Fruit fly (Drosophila melanogaster) whole organism, embryonic: ENCODE measurements around the gene CG6654.
A peak's percentile ranks its signal among the peaks of the same experiment; 100 is the strongest.

ENCODE experiments used
- Bgb ChIP-seq: fragments of 200-800 bp; sonication (Bioruptor generic); IDR thresholded peaks from 2 replicates; pipeline ENCODE4 v1.3.6; 2022; ENCODE audit warnings: missing biosample characterization, missing genetic modification characterization; ENCODE audit not compliant: partially characterized antibody
- CG10209 ChIP-seq: fragments of 200-800 bp; sonication (Bioruptor generic); optimal IDR thresholded peaks from 3 replicates; lab custom pipeline; 2017; ENCODE audit warnings: missing biosample characterization, mild to moderate bottlenecking, missing genetic modification characterization, missing genetic modification reagents
- CG11560 ChIP-seq: fragments of 200-800 bp; sonication (Bioruptor generic); IDR thresholded peaks from 3 replicates; pipeline ENCODE4 v1.3.6; 2022; ENCODE audit warnings: missing biosample characterization, missing genetic modification characterization
- CG12155 ChIP-seq: fragments of 200-800 bp; sonication (Bioruptor generic); optimal IDR thresholded peaks from 3 replicates; lab custom pipeline; 2016; ENCODE audit warnings: missing biosample characterization, missing genetic modification characterization
- CG12299 ChIP-seq: fragments of 200-800 bp; sonication (Bioruptor generic); optimal IDR thresholded peaks from 2 replicates; lab custom pipeline; 2018; ENCODE audit warnings: missing biosample characterization, mild to moderate bottlenecking, missing genetic modification characterization
- CG12391 ChIP-seq: fragments of 200-800 bp; sonication (Bioruptor generic); optimal IDR thresholded peaks from 3 replicates; lab custom pipeline; 2018; ENCODE audit warnings: missing biosample characterization, mild to moderate bottlenecking, missing genetic modification characterization, moderate library complexity
- CG12659 ChIP-seq: fragments of 200-800 bp; sonication (Bioruptor generic); optimal IDR thresholded peaks from 3 replicates; lab custom pipeline; 2017; ENCODE audit warnings: mild to moderate bottlenecking, missing biosample characterization, missing genetic modification reagents, missing genetic modification characterization
- CG14710 ChIP-seq: fragments of 200-800 bp; sonication (Bioruptor generic); optimal IDR thresholded peaks from 3 replicates; lab custom pipeline; 2019; ENCODE audit warnings: missing biosample characterization, mild to moderate bottlenecking, missing genetic modification characterization, moderate library complexity
- CG14965 ChIP-seq: fragments of 200-800 bp; sonication (Bioruptor generic); optimal IDR thresholded peaks from 2 replicates; lab custom pipeline; 2016; ENCODE audit warnings: missing biosample characterization, missing genetic modification characterization, borderline replicate concordance
- CG15479 ChIP-seq: fragments of 200-800 bp; sonication (Bioruptor generic); optimal IDR thresholded peaks from 3 replicates; lab custom pipeline; 2019; ENCODE audit warnings: missing biosample characterization, mild to moderate bottlenecking, missing genetic modification characterization, moderate library complexity
- CG17385 ChIP-seq: fragments of 200-800 bp; sonication (Bioruptor generic); optimal IDR thresholded peaks from 3 replicates; lab custom pipeline; 2018; ENCODE audit warnings: missing biosample characterization, mild to moderate bottlenecking, missing genetic modification characterization
- CG17568 ChIP-seq: fragments of 200-800 bp; sonication (Bioruptor generic); optimal IDR thresholded peaks from 2 replicates; lab custom pipeline; 2018; ENCODE audit warnings: missing biosample characterization, mild to moderate bottlenecking, missing genetic modification characterization, moderate library complexity
- CG17912 ChIP-seq: fragments of 200-800 bp; sonication (Bioruptor generic); optimal IDR thresholded peaks from 2 replicates; lab custom pipeline; 2018; ENCODE audit warnings: missing biosample characterization, mild to moderate bottlenecking, missing genetic modification characterization
- CG2889 ChIP-seq: fragments of 200-800 bp; sonication (Bioruptor generic); IDR thresholded peaks from 3 replicates; pipeline ENCODE4 v1.3.6; 2022; ENCODE audit warnings: missing biosample characterization, missing genetic modification characterization
- CG32532 ChIP-seq: fragments of 200-800 bp; sonication (Bioruptor generic); IDR thresholded peaks from 2 replicates; pipeline ENCODE4 v1.3.6; 2022; ENCODE audit warnings: missing biosample characterization, missing genetic modification characterization
- CG43689 ChIP-seq: fragments of 200-800 bp; sonication (Bioruptor generic); IDR thresholded peaks from 2 replicates; pipeline ENCODE4 v1.3.6; 2022; ENCODE audit warnings: missing biosample characterization, missing genetic modification characterization
- CG8281 ChIP-seq: fragments of 200-800 bp; sonication (Bioruptor generic); optimal IDR thresholded peaks from 2 replicates; lab custom pipeline; 2018; ENCODE audit warnings: missing biosample characterization, mild to moderate bottlenecking, missing genetic modification characterization, moderate library complexity
- CG8388 ChIP-seq: fragments of 200-800 bp; sonication (Bioruptor generic); optimal IDR thresholded peaks from 2 replicates; lab custom pipeline; 2019; ENCODE audit warnings: missing biosample characterization, mild to moderate bottlenecking, missing genetic modification characterization, moderate library complexity
- CG8924 ChIP-seq: fragments of 200-800 bp; optimal IDR thresholded peaks from 3 replicates; lab custom pipeline; 2019; ENCODE audit warnings: missing biosample characterization, mild to moderate bottlenecking, missing genetic modification characterization, moderate library complexity
- CHES-1-like ChIP-seq: fragments of 200-800 bp; sonication (Bioruptor generic); optimal IDR thresholded peaks from 2 replicates; lab custom pipeline; 2016; ENCODE audit warnings: missing biosample characterization, missing genetic modification characterization
- D19B ChIP-seq: fragments of 200-800 bp; sonication (Bioruptor generic); optimal IDR thresholded peaks from 2 replicates; lab custom pipeline; 2017; ENCODE audit warnings: missing biosample characterization, mild to moderate bottlenecking, missing genetic modification characterization
- Dbx ChIP-seq: fragments of 200-800 bp; sonication (Bioruptor generic); IDR thresholded peaks from 3 replicates; pipeline ENCODE4 v1.3.6; 2022; ENCODE audit warnings: missing biosample characterization, missing genetic modification characterization
- Dref ChIP-seq: fragments of 200-800 bp; sonication (Bioruptor generic); IDR thresholded peaks from 2 replicates; pipeline ENCODE4 v1.3.6; 2022; ENCODE audit warnings: missing biosample characterization, missing genetic modification characterization
- H2.0 ChIP-seq: fragments of 200-800 bp; sonication (Bioruptor generic); IDR thresholded peaks from 2 replicates; pipeline ENCODE4 v1.3.6; 2022; ENCODE audit warnings: missing biosample characterization, missing genetic modification characterization
- Ptx1 ChIP-seq: fragments of 200-800 bp; sonication (Bioruptor generic); IDR thresholded peaks from 2 replicates; pipeline ENCODE4 v1.3.6; 2022; ENCODE audit warnings: missing biosample characterization, missing genetic modification characterization
- Scr ChIP-seq: fragments of 200-800 bp; sonication (Bioruptor generic); IDR thresholded peaks from 2 replicates; pipeline ENCODE4 v1.3.6; 2022; ENCODE audit warnings: missing biosample characterization, missing genetic modification characterization; ENCODE audit not compliant: partially characterized antibody
- Sin3A ChIP-seq: fragments of >200 bp; optimal IDR thresholded peaks from 2 replicates; lab custom pipeline; 2018
- Xrp1 ChIP-seq: fragments of 200-800 bp; sonication (Bioruptor generic); IDR thresholded peaks from 2 replicates; pipeline ENCODE4 v1.3.6; 2022; ENCODE audit warnings: missing biosample characterization, missing genetic modification characterization
- al ChIP-seq: fragments of 200-800 bp; sonication (Bioruptor generic); IDR thresholded peaks from 2 replicates; pipeline ENCODE4 v1.3.6; 2022; ENCODE audit warnings: missing biosample characterization, missing genetic modification characterization
- ase ChIP-seq: fragments of 200-800 bp; sonication (Bioruptor generic); IDR thresholded peaks from 3 replicates; pipeline ENCODE4 v1.3.6; 2022; ENCODE audit warnings: missing biosample characterization, missing genetic modification characterization
- bbx ChIP-seq: fragments of 200-800 bp; sonication (Bioruptor generic); IDR thresholded peaks from 2 replicates; pipeline ENCODE4 v1.3.6; 2022; ENCODE audit warnings: missing biosample characterization, missing genetic modification characterization; ENCODE audit not compliant: partially characterized antibody
- dmrt11E ChIP-seq: fragments of 200-800 bp; sonication (Bioruptor generic); optimal IDR thresholded peaks from 3 replicates; lab custom pipeline; 2018; ENCODE audit warnings: missing biosample characterization, mild to moderate bottlenecking, missing genetic modification characterization, moderate library complexity
- esg ChIP-seq: fragments of 200-800 bp; sonication (Bioruptor generic); conservative IDR thresholded peaks from 2 replicates; pipeline ENCODE4 v1.3.6; 2022; ENCODE audit warnings: missing biosample characterization, missing genetic modification characterization
- eve ChIP-seq, 2 experiments: fragments of >200 bp; optimal IDR thresholded peaks; 2 replicates each; lab custom pipeline; 2017; ENCODE audit warnings: missing biosample characterization in 2 of 2, missing genetic modification characterization in 2 of 2
- fu2 ChIP-seq: fragments of 200-800 bp; sonication (Bioruptor generic); optimal IDR thresholded peaks from 2 replicates; lab custom pipeline; 2016; ENCODE audit warnings: missing biosample characterization, missing genetic modification characterization
- grn ChIP-seq: fragments of 200-800 bp; sonication (Bioruptor generic); optimal IDR thresholded peaks from 3 replicates; lab custom pipeline; 2017; ENCODE audit warnings: missing biosample characterization, missing genetic modification characterization
- h ChIP-seq: fragments of >200 bp; optimal IDR thresholded peaks from 2 replicates; lab custom pipeline; 2017
- hbn ChIP-seq: fragments of 200-800 bp; sonication (Bioruptor generic); IDR thresholded peaks from 2 replicates; pipeline ENCODE4 v1.3.6; 2022; ENCODE audit warnings: missing biosample characterization, missing genetic modification characterization; ENCODE audit not compliant: partially characterized antibody
- mld ChIP-seq: fragments of 200-800 bp; sonication (Bioruptor generic); IDR thresholded peaks from 3 replicates; pipeline ENCODE4 v1.3.6; 2022; ENCODE audit warnings: missing biosample characterization, missing genetic modification characterization; ENCODE audit not compliant: partially characterized antibody
- pan ChIP-seq, 4 experiments: fragments of >200 bp in 3 of 4; fragments of 200-800 bp in 1 of 4; sonication (Bioruptor generic) in 1 of 4; optimal IDR thresholded peaks in 3 of 4; IDR thresholded peaks in 1 of 4; 2 replicates each; pipeline versions ENCODE4 v1.3.6 to Lab custom; 2017 to 2022; ENCODE audit warnings: missing biosample characterization in 2 of 4, missing genetic modification characterization in 2 of 4, mixed read lengths in 1 of 4
- pros ChIP-seq: fragments of 200-800 bp; sonication (Bioruptor generic); optimal IDR thresholded peaks from 3 replicates; lab custom pipeline; 2019; ENCODE audit warnings: missing biosample characterization, mild to moderate bottlenecking, missing genetic modification characterization, moderate library complexity
- pzg ChIP-seq: fragments of 200-800 bp; sonication (Bioruptor generic); optimal IDR thresholded peaks from 3 replicates; lab custom pipeline; 2018; ENCODE audit warnings: missing biosample characterization, mild to moderate bottlenecking, missing genetic modification characterization, moderate library complexity
- ranshi ChIP-seq: fragments of 200-800 bp; sonication (Bioruptor generic); IDR thresholded peaks from 2 replicates; pipeline ENCODE4 v1.3.6; 2022; ENCODE audit warnings: missing biosample characterization, missing genetic modification characterization
- seq ChIP-seq: fragments of 200-800 bp; sonication (Bioruptor generic); IDR thresholded peaks from 2 replicates; pipeline ENCODE4 v1.3.6; 2022; ENCODE audit warnings: missing biosample characterization, missing genetic modification characterization
- sna ChIP-seq: fragments of 200-800 bp; sonication (Bioruptor generic); IDR thresholded peaks from 2 replicates; pipeline ENCODE4 v1.3.6; 2022; ENCODE audit warnings: missing biosample characterization, missing genetic modification characterization; ENCODE audit not compliant: partially characterized antibody
- vfl ChIP-seq: fragments of 200-800 bp; sonication (Bioruptor generic); optimal IDR thresholded peaks from 2 replicates; lab custom pipeline; 2016; ENCODE audit warnings: missing biosample characterization, missing genetic modification characterization
- vnd ChIP-seq: fragments of 200-800 bp; sonication (Bioruptor generic); IDR thresholded peaks from 3 replicates; pipeline ENCODE4 v1.3.6; 2022; ENCODE audit warnings: missing biosample characterization, missing genetic modification characterization; ENCODE audit not compliant: partially characterized antibody
- zen2 ChIP-seq: fragments of 200-800 bp; sonication (Bioruptor generic); IDR thresholded peaks from 3 replicates; pipeline ENCODE4 v1.3.6; 2022; ENCODE audit warnings: missing biosample characterization, missing genetic modification characterization; ENCODE audit not compliant: partially characterized antibody
- zfh2 ChIP-seq: fragments of 200-800 bp; sonication (Bioruptor generic); optimal IDR thresholded peaks from 2 replicates; lab custom pipeline; 2016; ENCODE audit warnings: missing biosample characterization, missing genetic modification characterization

CG6654 gene

DNA sequence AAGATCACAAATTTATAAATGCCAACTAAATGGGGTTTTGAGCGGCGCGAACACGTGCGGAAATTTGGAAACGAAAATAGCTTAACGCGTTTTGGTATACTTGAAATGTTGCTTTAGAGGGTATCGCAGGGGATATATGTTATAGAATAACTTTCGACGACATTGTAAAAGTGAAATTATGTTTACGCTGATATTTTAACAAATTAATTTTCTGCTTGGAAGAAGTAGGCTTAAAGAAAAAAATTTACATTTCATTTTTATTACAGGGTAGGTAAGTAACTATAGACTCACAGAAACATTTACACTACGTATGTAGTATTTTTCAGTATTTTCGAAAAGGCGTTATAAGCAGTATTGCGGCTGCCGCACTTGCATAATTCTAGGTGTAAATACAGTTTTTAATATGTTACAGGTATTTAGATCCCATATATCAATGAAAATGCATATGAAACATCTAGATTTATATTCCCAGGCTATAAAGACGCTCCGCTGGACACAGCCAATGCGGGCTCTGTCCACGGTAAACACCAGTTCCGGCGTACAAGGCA is 15.9 kb upstream of the CG6654 start, which contains the start of the genes Art3 and mRpS10 (continued):
- TF ChIP-seq CG17385, result peak; percentile 100
- peak; percentile 92 for TF ChIP-seq pros
- TF ChIP-seq ase (GFP tag; lab: Robert Waterston, UW), result peak; percentile 100
- peak; percentile 100 for TF ChIP-seq zfh2
- TF ChIP-seq dmrt11E (tag; lab: Kevin White, UChicago), result peak; percentile 100
- peak; percentile 76 for TF ChIP-seq pzg (GFP tag; lab: Kevin White, UChicago)
- TF ChIP-seq CG15479, result peak; percentile 96
- no peak for TF ChIP-seq h (lab: Kevin White, UChicago)
- TF ChIP-seq bbx (GFP tag; lab: Robert Waterston, UW), result no peak
- peak; percentile 100 for TF ChIP-seq fu2
- TF ChIP-seq pan (optimal IDR thresholded peaks at IDR 0.05; lab: Kevin White, UChicago), result peak in 1 of 2 experiments; percentile 82
- TF ChIP-seq pan (GFP tag; optimal IDR thresholded peaks at IDR 0.05 in 1 of 2, IDR thresholded peaks at IDR 0.05 in 1 of 2), result peak; percentile 84 to 100
- no peak for TF ChIP-seq Bgb (GFP tag; lab: Robert Waterston, UW)
- peak; percentile 100 for TF ChIP-seq seq (GFP tag; lab: Robert Waterston, UW)
- TF ChIP-seq al, result peak; percentile 100
- TF ChIP-seq CG11560, result peak; percentile 95
- peak; percentile 94 for TF ChIP-seq CG14965 (GFP tag; lab: Kevin White, UChicago)
- TF ChIP-seq eve (GFP tag; optimal IDR thresholded peaks at IDR 0.05; lab: Kevin White, UChicago), result peak in 1 of 2 experiments; percentile 97
- TF ChIP-seq Sin3A, result peak; percentile 20
- TF ChIP-seq CG12155 (GFP tag; lab: Kevin White, UChicago), result peak; percentile 99
- TF ChIP-seq CG17912 (GFP tag; lab: Kevin White, UChicago), result peak; percentile 100
- TF ChIP-seq Scr (GFP tag; lab: Robert Waterston, UW), result peak; percentile 40
- TF ChIP-seq vnd (GFP tag; lab: Robert Waterston, UW), result no peak
- TF ChIP-seq Ptx1 (GFP tag; lab: Robert Waterston, UW), result peak; percentile 100
- TF ChIP-seq CG12391 (tag; lab: Kevin White, UChicago), result peak; percentile 100
- peak; percentile 37; the same call in 1 of the 2 replicates for TF ChIP-seq sna (GFP tag; lab: Robert Waterston, UW)
- TF ChIP-seq CG17568 (GFP tag; lab: Kevin White, UChicago), result no peak
- TF ChIP-seq ranshi, result peak; percentile 100
- no peak for TF ChIP-seq zen2 (GFP tag; lab: Robert Waterston, UW)
- peak; percentile 99 for TF ChIP-seq CG43689 (GFP tag; lab: Robert Waterston, UW)
- TF ChIP-seq CG2889 (GFP tag; lab: Robert Waterston, UW), result peak; percentile 100
- peak; percentile 99 for TF ChIP-seq vfl (GFP tag; lab: Kevin White, UChicago)
- TF ChIP-seq grn (GFP tag; lab: Kevin White, UChicago), result peak; percentile 95
- TF ChIP-seq hbn (GFP tag; lab: Robert Waterston, UW), result peak; percentile 47
- peak; percentile 100 for TF ChIP-seq CHES-1-like (GFP tag; lab: Kevin White, UChicago)
- peak; percentile 100 for TF ChIP-seq esg (GFP tag; lab: Robert Waterston, UW)
- peak; percentile 100 for TF ChIP-seq CG12299 (tag; lab: Kevin White, UChicago)
- TF ChIP-seq D19B, result peak; percentile 100
- peak; percentile 55 for TF ChIP-seq Dref (GFP tag; lab: Robert Waterston, UW)
- no peak for TF ChIP-seq mld
- TF ChIP-seq CG32532 (GFP tag; lab: Robert Waterston, UW), result peak; percentile 100
- peak; percentile 100 for TF ChIP-seq Xrp1 (GFP tag; lab: Robert Waterston, UW)
- TF ChIP-seq CG8388, result peak; percentile 100
- TF ChIP-seq CG10209 (GFP tag; lab: Kevin White, UChicago), result peak; percentile 100
- TF ChIP-seq CG8281 (tag; lab: Kevin White, UChicago), result peak; percentile 97
- peak; percentile 99 for TF ChIP-seq CG14710 (tag; lab: Kevin White, UChicago)
- peak; percentile 100 for TF ChIP-seq H2.0 (GFP tag; lab: Robert Waterston, UW)
- TF ChIP-seq CG8924 (tag; lab: Kevin White, UChicago), result peak; percentile 100
- peak; percentile 100 for TF ChIP-seq Dbx (GFP tag; lab: Robert Waterston, UW)
- TF ChIP-seq CG12659 (GFP tag; lab: Kevin White, UChicago), result peak; percentile 100
